Fruit fly (Drosophila melanogaster) whole organism, embryonic: ENCODE data around the gene GCS2beta.

ENCODE experiments used
- Asciz ChIP-seq: fragments of 200-800 bp; sonication (Bioruptor generic); optimal IDR thresholded peaks from 2 replicates; lab custom pipeline; 2017; ENCODE audit warnings: missing biosample characterization, mild to moderate bottlenecking, missing genetic modification characterization, missing genetic modification reagents
- CG10209 ChIP-seq: fragments of 200-800 bp; sonication (Bioruptor generic); optimal IDR thresholded peaks from 3 replicates; lab custom pipeline; 2017; ENCODE audit warnings: missing biosample characterization, mild to moderate bottlenecking, missing genetic modification characterization, missing genetic modification reagents
- CG10543 ChIP-seq: fragments of 200-800 bp; sonication (Bioruptor generic); optimal IDR thresholded peaks from 3 replicates; lab custom pipeline; 2017; ENCODE audit warnings: missing biosample characterization, mild to moderate bottlenecking, missing genetic modification characterization, moderate library complexity
- CG11560 ChIP-seq: fragments of 200-800 bp; sonication (Bioruptor generic); IDR thresholded peaks from 3 replicates; pipeline ENCODE4 v1.3.6; 2022; ENCODE audit warnings: missing biosample characterization, missing genetic modification characterization
- CG12236 ChIP-seq: fragments of 200-800 bp; sonication (Bioruptor generic); optimal IDR thresholded peaks from 2 replicates; lab custom pipeline; 2016; ENCODE audit warnings: missing biosample characterization, missing genetic modification characterization
- CG16779 ChIP-seq: fragments of 200-800 bp; sonication (Bioruptor generic); IDR thresholded peaks from 2 replicates; pipeline ENCODE4 v1.3.6; 2022; ENCODE audit warnings: missing biosample characterization, missing genetic modification characterization
- CG17186 ChIP-seq: fragments of 200-800 bp; sonication (Bioruptor generic); optimal IDR thresholded peaks from 3 replicates; lab custom pipeline; 2017; ENCODE audit warnings: missing biosample characterization, missing genetic modification reagents, missing genetic modification characterization
- CG3407 ChIP-seq: fragments of 200-800 bp; sonication (Bioruptor generic); optimal IDR thresholded peaks from 2 replicates; lab custom pipeline; 2018; ENCODE audit warnings: missing biosample characterization, mild to moderate bottlenecking, missing genetic modification characterization
- CG34422 ChIP-seq: fragments of 200-800 bp; sonication (Bioruptor generic); IDR thresholded peaks from 3 replicates; pipeline ENCODE4 v1.3.6; 2022; ENCODE audit warnings: missing biosample characterization, missing genetic modification characterization
- CG43689 ChIP-seq: fragments of 200-800 bp; sonication (Bioruptor generic); IDR thresholded peaks from 2 replicates; pipeline ENCODE4 v1.3.6; 2022; ENCODE audit warnings: missing biosample characterization, missing genetic modification characterization
- CG6175 ChIP-seq: fragments of 200-800 bp; sonication (Bioruptor generic); IDR thresholded peaks from 3 replicates; pipeline ENCODE4 v1.3.6; 2022; ENCODE audit warnings: missing biosample characterization, missing genetic modification characterization
- CG7271 ChIP-seq: fragments of 200-800 bp; sonication (Bioruptor generic); optimal IDR thresholded peaks from 2 replicates; lab custom pipeline; 2018; ENCODE audit warnings: missing biosample characterization, mild to moderate bottlenecking, missing genetic modification characterization, moderate library complexity
- CG7987 ChIP-seq: fragments of 200-800 bp; sonication (Bioruptor generic); optimal IDR thresholded peaks from 2 replicates; lab custom pipeline; 2018; ENCODE audit warnings: missing biosample characterization, mild to moderate bottlenecking, missing genetic modification characterization, moderate library complexity
- CG9215 ChIP-seq: fragments of 200-800 bp; sonication (Bioruptor generic); IDR thresholded peaks from 2 replicates; pipeline ENCODE4 v1.3.6; 2022; ENCODE audit warnings: missing biosample characterization, missing genetic modification characterization
- D19A ChIP-seq: fragments of 200-800 bp; optimal IDR thresholded peaks from 3 replicates; lab custom pipeline; 2019; ENCODE audit warnings: missing biosample characterization, mild to moderate bottlenecking, missing genetic modification characterization, moderate library complexity
- Deaf1 ChIP-seq: fragments of 200-800 bp; optimal IDR thresholded peaks from 3 replicates; lab custom pipeline; 2019; ENCODE audit warnings: missing biosample characterization, mild to moderate bottlenecking, missing genetic modification characterization, moderate library complexity
- Dip3 ChIP-seq: fragments of 200-800 bp; sonication (Bioruptor generic); optimal IDR thresholded peaks from 3 replicates; lab custom pipeline; 2016; ENCODE audit warnings: missing biosample characterization, missing genetic modification characterization
- Dll ChIP-seq: fragments of 200-800 bp; sonication (Bioruptor generic); IDR thresholded peaks from 4 replicates; pipeline ENCODE4 v1.3.6; 2022; ENCODE audit warnings: missing biosample characterization, missing genetic modification characterization; ENCODE audit not compliant: partially characterized antibody
- E2f2 ChIP-seq: fragments of 200-800 bp; sonication (Bioruptor generic); IDR thresholded peaks from 2 replicates; pipeline ENCODE4 v1.3.6; 2022; ENCODE audit warnings: missing biosample characterization, missing genetic modification characterization
- Ets97D ChIP-seq: fragments of 200-800 bp; sonication (Bioruptor generic); optimal IDR thresholded peaks from 3 replicates; lab custom pipeline; 2016; ENCODE audit warnings: missing biosample characterization, missing genetic modification characterization
- Fer2 ChIP-seq: fragments of 200-800 bp; sonication (Bioruptor generic); optimal IDR thresholded peaks from 2 replicates; lab custom pipeline; 2018; ENCODE audit warnings: missing biosample characterization, mild to moderate bottlenecking, missing genetic modification characterization, moderate library complexity
- Gug ChIP-seq: fragments of 200-800 bp; sonication (Bioruptor generic); IDR thresholded peaks from 4 replicates; pipeline ENCODE4 v1.3.6; 2022; ENCODE audit warnings: missing biosample characterization, missing genetic modification characterization
- HLHmδ ChIP-seq: fragments of 200-800 bp; sonication (Bioruptor generic); optimal IDR thresholded peaks from 2 replicates; lab custom pipeline; 2018; ENCODE audit warnings: missing biosample characterization, mild to moderate bottlenecking, missing genetic modification characterization, moderate library complexity
- Hr78 ChIP-seq, 2 experiments: fragments of 200-800 bp in 1 of 2; fragments of >200 bp in 1 of 2; sonication (Bioruptor generic) in 1 of 2; optimal IDR thresholded peaks; 2 replicates each; lab custom pipeline; 2017 to 2019; ENCODE audit warnings: missing biosample characterization in 2 of 2, missing genetic modification characterization in 2 of 2, mild to moderate bottlenecking in 1 of 2, moderate library complexity in 1 of 2
- Mes4 ChIP-seq: fragments of 200-800 bp; sonication (Bioruptor generic); optimal IDR thresholded peaks from 2 replicates; lab custom pipeline; 2016; ENCODE audit warnings: missing biosample characterization, missing genetic modification characterization
- NC2β ChIP-seq: fragments of 200-800 bp; sonication (Bioruptor generic); optimal IDR thresholded peaks from 2 replicates; lab custom pipeline; 2016; ENCODE audit warnings: missing biosample characterization, missing genetic modification characterization
- Optix ChIP-seq: fragments of 200-800 bp; sonication (Bioruptor generic); IDR thresholded peaks from 3 replicates; pipeline ENCODE4 v1.3.6; 2022; ENCODE audit warnings: missing biosample characterization, missing genetic modification characterization
- Usf ChIP-seq: fragments of 200-800 bp; sonication (Bioruptor generic); optimal IDR thresholded peaks from 2 replicates; lab custom pipeline; 2017; ENCODE audit warnings: missing genotype, missing biosample characterization, missing genetic modification characterization
- ac ChIP-seq: fragments of 200-800 bp; sonication (Bioruptor generic); optimal IDR thresholded peaks from 3 replicates; lab custom pipeline; 2017; ENCODE audit warnings: missing biosample characterization, mild to moderate bottlenecking, missing genetic modification characterization
- ato ChIP-seq: fragments of 200-800 bp; sonication (Bioruptor generic); IDR thresholded peaks from 2 replicates; pipeline ENCODE4 v1.3.6; 2022; ENCODE audit warnings: missing biosample characterization, missing genetic modification characterization; ENCODE audit not compliant: partially characterized antibody
- az2 ChIP-seq: fragments of 200-800 bp; sonication (Bioruptor generic); optimal IDR thresholded peaks from 3 replicates; lab custom pipeline; 2016; ENCODE audit warnings: missing biosample characterization, missing genetic modification characterization
- bowl ChIP-seq: fragments of 200-800 bp; sonication (Bioruptor generic); IDR thresholded peaks from 2 replicates; pipeline ENCODE4 v1.3.6; 2022; ENCODE audit warnings: missing biosample characterization, missing genetic modification characterization
- cato ChIP-seq: fragments of 200-800 bp; sonication (Bioruptor generic); optimal IDR thresholded peaks from 2 replicates; lab custom pipeline; 2016; ENCODE audit warnings: missing biosample characterization, missing genetic modification characterization, borderline replicate concordance
- crp ChIP-seq, 2 experiments: fragments of 200-800 bp; sonication (Bioruptor generic); optimal IDR thresholded peaks; 2 replicates in 1 of 2; 3 replicates in 1 of 2; lab custom pipeline; 2017; ENCODE audit warnings: missing biosample characterization in 2 of 2, missing genetic modification characterization in 2 of 2, mild to moderate bottlenecking in 1 of 2, moderate library complexity in 1 of 2
- dan ChIP-seq: fragments of 200-800 bp; sonication (Bioruptor generic); IDR thresholded peaks from 2 replicates; pipeline ENCODE4 v1.3.6; 2022; ENCODE audit warnings: missing biosample characterization, missing genetic modification characterization
- danr ChIP-seq: fragments of 200-800 bp; sonication (Bioruptor generic); IDR thresholded peaks from 2 replicates; pipeline ENCODE4 v1.3.6; 2022; ENCODE audit warnings: missing biosample characterization, missing genetic modification characterization
- esg ChIP-seq: fragments of 200-800 bp; sonication (Bioruptor generic); conservative IDR thresholded peaks from 2 replicates; pipeline ENCODE4 v1.3.6; 2022; ENCODE audit warnings: missing biosample characterization, missing genetic modification characterization
- gsb ChIP-seq: fragments of 200-800 bp; sonication (Bioruptor generic); IDR thresholded peaks from 2 replicates; pipeline ENCODE4 v1.3.6; 2022; ENCODE audit warnings: missing biosample characterization, missing genetic modification characterization
- nom ChIP-seq: fragments of 200-800 bp; sonication (Bioruptor generic); optimal IDR thresholded peaks from 2 replicates; lab custom pipeline; 2017; ENCODE audit warnings: missing biosample characterization, missing genetic modification characterization, mild to moderate bottlenecking, moderate library complexity, missing genetic modification reagents
- pfk ChIP-seq: fragments of 200-800 bp; sonication (Bioruptor generic); optimal IDR thresholded peaks from 2 replicates; lab custom pipeline; 2018; ENCODE audit warnings: missing biosample characterization, mild to moderate bottlenecking, missing genetic modification characterization, moderate library complexity
- phol ChIP-seq: fragments of 200-800 bp; sonication (Bioruptor generic); optimal IDR thresholded peaks from 3 replicates; lab custom pipeline; 2018; ENCODE audit warnings: missing biosample characterization, mild to moderate bottlenecking, missing genetic modification characterization, moderate library complexity
- pita ChIP-seq: fragments of 200-800 bp; sonication (Bioruptor generic); optimal IDR thresholded peaks from 2 replicates; lab custom pipeline; 2017; ENCODE audit warnings: missing biosample characterization, mild to moderate bottlenecking, missing genetic modification characterization
- psq ChIP-seq: fragments of 200-800 bp; sonication (Bioruptor generic); optimal IDR thresholded peaks from 2 replicates; lab custom pipeline; 2017; ENCODE audit warnings: missing biosample characterization, missing genetic modification characterization
- run ChIP-seq: fragments of 200-800 bp; sonication (Bioruptor generic); optimal IDR thresholded peaks from 3 replicates; lab custom pipeline; 2018; ENCODE audit warnings: missing biosample characterization, mild to moderate bottlenecking, missing genetic modification characterization
- sens ChIP-seq: fragments of 200-800 bp; sonication (Bioruptor generic); peaks from one replicate; lab custom pipeline; 2016; ENCODE audit warnings: missing biosample characterization, missing genetic modification characterization
- sisA ChIP-seq: fragments of 200-800 bp; sonication (Bioruptor generic); IDR thresholded peaks from 2 replicates; pipeline ENCODE4 v1.3.6; 2022; ENCODE audit warnings: missing biosample characterization, missing genetic modification characterization
- tgo ChIP-seq: fragments of 200-800 bp; sonication (Bioruptor generic); IDR thresholded peaks from 3 replicates; pipeline ENCODE4 v1.3.6; 2022; ENCODE audit warnings: missing biosample characterization, missing genetic modification characterization
- tna ChIP-seq: fragments of 200-800 bp; sonication (Bioruptor generic); IDR thresholded peaks from 2 replicates; pipeline ENCODE4 v1.3.6; 2022; ENCODE audit warnings: missing biosample characterization, missing genetic modification characterization; ENCODE audit not compliant: partially characterized antibody
- trh ChIP-seq: fragments of 200-800 bp; sonication (Bioruptor generic); optimal IDR thresholded peaks from 2 replicates; lab custom pipeline; 2016; ENCODE audit warnings: missing biosample characterization, missing genetic modification characterization
- tup ChIP-seq: fragments of 200-800 bp; sonication (Bioruptor generic); optimal IDR thresholded peaks from 2 replicates; lab custom pipeline; 2016; ENCODE audit warnings: missing biosample characterization, mild to moderate bottlenecking, missing genetic modification characterization, moderate library complexity
- wek ChIP-seq: fragments of 200-800 bp; sonication (Bioruptor generic); optimal IDR thresholded peaks from 3 replicates; lab custom pipeline; 2018; ENCODE audit warnings: missing biosample characterization, mild to moderate bottlenecking, missing genetic modification characterization, moderate library complexity

Gene GCS2beta

DNA sequence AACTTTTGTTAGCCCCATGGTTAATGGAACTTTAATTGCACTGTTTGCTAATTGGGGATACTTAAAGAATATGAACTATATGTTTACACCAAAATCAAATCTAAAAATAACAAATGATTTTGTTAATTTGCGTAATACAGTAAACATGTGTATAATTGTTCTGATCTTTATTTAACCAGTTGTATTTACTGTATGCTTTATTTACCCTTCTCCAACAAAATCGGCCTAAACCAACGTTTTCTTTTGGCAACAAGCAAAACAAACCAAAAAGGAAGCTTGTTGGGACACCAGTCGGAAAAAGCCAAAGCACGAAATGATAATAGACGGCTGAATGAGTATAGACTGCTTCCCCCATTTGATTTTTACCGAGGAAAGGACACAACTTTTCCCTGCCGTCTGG is 13.5 kb downstream of the GCS2beta start (continued):
- TF ChIP-seq Asciz (GFP tag; lab: Kevin White, UChicago) (no peak), Fer2 (peak; percentile 74), tgo (GFP tag; lab: Robert Waterston, UW) (no peak), HLHmδ (no peak), gsb (GFP tag; lab: Robert Waterston, UW) (peak; percentile 66), trh (GFP tag; lab: Kevin White, UChicago) (no peak), sisA (no peak), tup (peak; percentile 14), run (tag; lab: Kevin White, UChicago) (no peak), esg (GFP tag; lab: Robert Waterston, UW) (no peak), CG43689 (GFP tag; lab: Robert Waterston, UW) (no peak), Gug (GFP tag; lab: Robert Waterston, UW) (no peak), CG16779 (GFP tag; lab: Robert Waterston, UW) (no peak), danr (GFP tag; lab: Robert Waterston, UW) (no peak), CG7271 (tag; lab: Kevin White, UChicago) (no peak), Usf (GFP tag; lab: Kevin White, UChicago) (no peak), tna (no peak), pfk (peak; percentile 16), CG11560 (no peak; the same call in 2 of the 3 replicates), CG6175 (no peak), ato (GFP tag; lab: Robert Waterston, UW) (no peak), CG12236 (no peak), psq (GFP tag; lab: Kevin White, UChicago) (no peak), dan (GFP tag; lab: Robert Waterston, UW) (no peak), phol (tag; lab: Kevin White, UChicago) (no peak), pita (GFP tag; lab: Kevin White, UChicago) (no peak), CG34422 (GFP tag; lab: Robert Waterston, UW) (peak; percentile 42; the same call in 1 of the 3 replicates), CG9215 (GFP tag; lab: Robert Waterston, UW) (no peak), Dip3 (GFP tag; lab: Kevin White, UChicago) (peak; percentile 49), CG10543 (GFP tag; lab: Kevin White, UChicago) (peak; percentile 69), Optix (GFP tag; lab: Robert Waterston, UW) (no peak), Hr78 (GFP tag; optimal IDR thresholded peaks at IDR 0.05; lab: Kevin White, UChicago) (no peak), Deaf1 (tag; lab: Kevin White, UChicago) (no peak), NC2β (GFP tag; lab: Kevin White, UChicago) (no peak), CG3407 (no peak), crp (GFP tag; optimal IDR thresholded peaks at IDR 0.05; lab: Kevin White, UChicago) (no peak), cato (GFP tag; lab: Kevin White, UChicago) (no peak), D19A (tag; lab: Kevin White, UChicago) (no peak), CG10209 (GFP tag; lab: Kevin White, UChicago) (peak; percentile 72), az2 (GFP tag; lab: Kevin White, UChicago) (no peak), CG7987 (GFP tag; lab: Kevin White, UChicago) (peak; percentile 80), sens (no peak), nom (GFP tag; lab: Kevin White, UChicago) (no peak), Dll (GFP tag; lab: Robert Waterston, UW) (no peak), bowl (no peak), Ets97D (GFP tag; lab: Kevin White, UChicago) (no peak), E2f2 (GFP tag; lab: Robert Waterston, UW) (no peak), wek (no peak), CG17186 (GFP tag; lab: Kevin White, UChicago) (no peak), ac (GFP tag; lab: Kevin White, UChicago) (no peak), Mes4 (GFP tag; lab: Kevin White, UChicago) (no peak)
